Worm (Caenorhabditis elegans): Measurements from ENCODE around the gene F58E6.8.

Gene F58E6.8

DNA sequence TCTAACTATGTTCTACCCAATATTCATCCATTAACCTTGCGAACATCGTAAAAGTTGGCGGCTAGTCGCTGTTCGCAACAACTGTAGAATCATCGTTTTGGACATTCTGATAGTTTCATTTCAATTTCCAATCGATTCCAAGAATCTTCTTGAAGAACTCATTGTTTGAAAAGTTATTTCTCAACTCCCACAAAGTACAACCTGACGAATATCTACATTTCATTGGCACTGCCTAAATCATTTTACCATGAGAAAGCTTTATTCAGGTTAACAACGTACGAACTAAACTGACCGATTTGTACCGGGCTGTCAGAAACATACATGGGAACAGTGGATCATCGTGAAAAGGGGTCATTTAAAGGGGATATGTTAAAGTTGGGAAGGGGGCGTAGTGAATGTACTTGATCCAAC is 31.1 kb upstream of the F58E6.8 start, which contains the start of gene F46B6.6 (continued):
- peak; percentile 60; the same call in 1 of the 2 replicates for TF ChIP-seq madf-3 (GFP tag; IDR thresholded peaks at IDR 0.05)
- no peak for TF ChIP-seq ztf-28 (GFP tag; IDR thresholded peaks at IDR 0.05)
- peak; percentile 41 for TF ChIP-seq attf-5 (GFP tag; optimal IDR thresholded peaks at IDR 0.05)
- peak in 1 of 2 experiments; percentile 12 for TF ChIP-seq rec-8 (tag; optimal IDR thresholded peaks at IDR 0.05)
- peak; percentile 50; the same call in 1 of the 2 replicates for TF ChIP-seq ekl-4 (GFP tag; IDR thresholded peaks at IDR 0.05)
- TF ChIP-seq Y53G8AR.9 (GFP tag; conservative IDR thresholded peaks at IDR 0.05) = 0 out of 2 replicates have a peak, but pooled peaks have one; percentile 57
- peak; percentile 47; the same call in 1 of the 2 replicates for TF ChIP-seq B0336.3 (GFP tag; IDR thresholded peaks at IDR 0.05)
- TF ChIP-seq athp-1 (tag; optimal IDR thresholded peaks at IDR 0.05) = peak; percentile 62
- TF ChIP-seq nfyb-1 (GFP tag; IDR thresholded peaks at IDR 0.05) = 0 out of 2 replicates have a peak, but pooled peaks have one; percentile 54
- peak; percentile 13 for TF ChIP-seq F10E7.11 (tag; optimal IDR thresholded peaks at IDR 0.05)
- no peak for TF ChIP-seq lin-40 (tag; optimal IDR thresholded peaks at IDR 0.05)
- TF ChIP-seq pbrm-1 (GFP tag; IDR thresholded peaks at IDR 0.05) = 0 out of 2 replicates have a peak, but pooled peaks have one; percentile 19
- peak; percentile 22 for TF ChIP-seq nhr-27 (tag; optimal IDR thresholded peaks at IDR 0.05)
- peak; percentile 11 for TF ChIP-seq snpc-1.1 (tag; optimal IDR thresholded peaks at IDR 0.05; ENCODE audit: insufficient read depth)
- no peak for TF ChIP-seq nfya-1 (tag; optimal IDR thresholded peaks at IDR 0.05; ENCODE audit: borderline replicate concordance, insufficient read depth)
- TF ChIP-seq atf-7 (tag; optimal IDR thresholded peaks at IDR 0.05) = peak; percentile 46
- peak; percentile 52 for TF ChIP-seq zim-3 (tag; optimal IDR thresholded peaks at IDR 0.05)

DNA sequence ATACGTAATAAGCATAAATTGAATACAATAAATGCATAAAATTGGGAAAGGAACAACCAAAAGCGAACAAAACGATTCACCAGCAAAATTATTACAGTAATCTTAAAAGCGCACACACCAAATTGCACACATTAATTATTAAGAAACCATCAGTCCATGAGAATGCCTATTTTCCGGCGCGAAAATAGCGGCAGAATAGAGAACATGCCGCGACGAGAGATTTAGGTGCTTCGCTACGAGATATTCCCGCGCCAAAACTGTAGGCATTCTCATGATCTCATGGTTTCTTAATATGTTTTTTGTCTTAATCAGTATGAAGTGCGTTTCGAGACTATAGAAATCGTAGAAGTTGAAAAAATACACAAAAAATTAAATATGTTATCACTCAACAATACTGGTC is 28.6 kb upstream of the F58E6.8 start:
- TF ChIP-seq C17E4.6 (GFP tag; IDR thresholded peaks at IDR 0.05) (no peak), F33H1.4 (GFP tag; IDR thresholded peaks at IDR 0.05) (peak; percentile 6; the same call in 1 of the 2 replicates), ztf-6 (GFP tag; IDR thresholded peaks at IDR 0.05) (no peak), attf-3 (GFP tag; conservative IDR thresholded peaks at IDR 0.05) (no peak), hlh-12 (tag; optimal IDR thresholded peaks at IDR 0.05) (no peak), madf-6 (GFP tag; IDR thresholded peaks at IDR 0.05) (peak; percentile 82), dox-1 (GFP tag; IDR thresholded peaks at IDR 0.05) (no peak), tbp1 (GFP tag; optimal IDR thresholded peaks at IDR 0.05) (no peak), B0035.1 (tag; optimal IDR thresholded peaks at IDR 0.05) (no peak), ztf-26 (tag; optimal IDR thresholded peaks at IDR 0.05) (no peak), him-1 (tag; optimal IDR thresholded peaks at IDR 0.05) (no peak), lsl-1 (GFP tag; optimal IDR thresholded peaks at IDR 0.05) (peak; percentile 45), dpl-1 (GFP tag; optimal IDR thresholded peaks at IDR 0.05) (peak; percentile 21), attf-5 (GFP tag; optimal IDR thresholded peaks at IDR 0.05) (no peak), ceh-91 (GFP tag; IDR thresholded peaks at IDR 0.05) (peak; percentile 50; the same call in 1 of the 2 replicates), nhr-120 (GFP tag; IDR thresholded peaks at IDR 0.05) (no peak), snpc-1.3 (tag; optimal IDR thresholded peaks at IDR 0.05; ENCODE audit: insufficient read depth) (no peak), lsy-27 (tag; optimal IDR thresholded peaks at IDR 0.05; ENCODE audit: borderline replicate concordance, insufficient read depth) (no peak), xnd-1 (tag; optimal IDR thresholded peaks at IDR 0.05) (peak; percentile 49), F10E7.11 (tag; optimal IDR thresholded peaks at IDR 0.05) (no peak), F49E8.2 (tag; optimal IDR thresholded peaks at IDR 0.05; ENCODE audit: insufficient read depth) (no peak), snpc-4 (GFP tag; optimal IDR thresholded peaks at IDR 0.05) (no peak), snpc-4 (tag; optimal IDR thresholded peaks at IDR 0.05) (no peak), madf-8 (GFP tag; conservative IDR thresholded peaks at IDR 0.05) (0 out of 2 replicates have a peak, but pooled peaks have one; percentile 21), Y56A3A.18 (GFP tag; IDR thresholded peaks at IDR 0.05) (no peak), ztf-28 (GFP tag; IDR thresholded peaks at IDR 0.05) (no peak), pha-4 (tag; optimal IDR thresholded peaks at IDR 0.05) (no peak), efl-1 (GFP tag; optimal IDR thresholded peaks at IDR 0.05) (peak; percentile 56)

Measured in whole organism, young adult.